Worm (Caenorhabditis elegans): ENCODE measurements around the gene srj-8.

srj-8 gene

ce11 chrV:3204433-3204832, 43.2 kb upstream of the srj-8 start (continued):
- TF ChIP-seq Y56A3A.18 (GFP tag; IDR thresholded peaks at IDR 0.05) (no peak), madf-8 (GFP tag; conservative IDR thresholded peaks at IDR 0.05) (peak; percentile 91), unc-62 (GFP tag; optimal IDR thresholded peaks at IDR 0.05) (no peak), nfyb-1 (GFP tag; IDR thresholded peaks at IDR 0.05) (no peak), ceh-91 (GFP tag; IDR thresholded peaks at IDR 0.05) (peak; percentile 68; the same call in 1 of the 2 replicates), F33H1.4 (GFP tag; IDR thresholded peaks at IDR 0.05) (peak; percentile 98), F57A8.1 (GFP tag; optimal IDR thresholded peaks at IDR 0.05) (no peak), athp-1 (tag; optimal IDR thresholded peaks at IDR 0.05) (no peak), dox-1 (GFP tag; IDR thresholded peaks at IDR 0.05) (peak; percentile 48; the same call in 1 of the 2 replicates), Y95B8A.8 (GFP tag; IDR thresholded peaks at IDR 0.05) (no peak), nfya-1 (tag; optimal IDR thresholded peaks at IDR 0.05; ENCODE audit: borderline replicate concordance, insufficient read depth) (no peak), let-526 (GFP tag; IDR thresholded peaks at IDR 0.05) (no peak), mxl-1 (tag; optimal IDR thresholded peaks at IDR 0.05) (no peak), mes-4 (tag; optimal IDR thresholded peaks at IDR 0.05) (no peak), lin-54 (GFP tag; optimal IDR thresholded peaks at IDR 0.05) (peak; percentile 52), Y53F4B.3 (GFP tag; IDR thresholded peaks at IDR 0.05) (no peak), mel-28 (tag; optimal IDR thresholded peaks at IDR 0.05; ENCODE audit: borderline replicate concordance) (no peak), nhr-90 (tag; optimal IDR thresholded peaks at IDR 0.05) (no peak), B0035.1 (tag; optimal IDR thresholded peaks at IDR 0.05) (no peak), F22D6.2 (tag; optimal IDR thresholded peaks at IDR 0.05) (no peak), K12H6.12 (tag; optimal IDR thresholded peaks at IDR 0.05) (no peak), lin-35 (GFP tag; optimal IDR thresholded peaks at IDR 0.05) (peak in 1 of 3 experiments; percentile 33), zfh-2 (GFP tag; conservative IDR thresholded peaks at IDR 0.05) (no peak), him-1 (tag; optimal IDR thresholded peaks at IDR 0.05) (no peak), snpc-4 (GFP tag; optimal IDR thresholded peaks at IDR 0.05) (no peak), snpc-4 (tag; optimal IDR thresholded peaks at IDR 0.05) (peak in 1 of 4 experiments; percentile 54), F37B4.10 (GFP tag; IDR thresholded peaks at IDR 0.05) (no peak), lsy-27 (tag; optimal IDR thresholded peaks at IDR 0.05; ENCODE audit: borderline replicate concordance, insufficient read depth) (no peak), D2030.7 (GFP tag; IDR thresholded peaks at IDR 0.05) (peak; percentile 82), ets-4 (GFP tag; optimal IDR thresholded peaks at IDR 0.05) (no peak), cebp-2 (GFP tag; IDR thresholded peaks at IDR 0.05) (no peak), ceh-58 (GFP tag; IDR thresholded peaks at IDR 0.05) (no peak), gei-17 (GFP tag; optimal IDR thresholded peaks at IDR 0.05) (no peak), lin-40 (tag; optimal IDR thresholded peaks at IDR 0.05) (no peak), rcor-1 (GFP tag; IDR thresholded peaks at IDR 0.05) (no peak), die-1 (tag; optimal IDR thresholded peaks at IDR 0.05) (no peak), nfya-2 (GFP tag; IDR thresholded peaks at IDR 0.05) (no peak), rpc-1 (optimal IDR thresholded peaks at IDR 0.05) (no peak), rpc-1 (tag; optimal IDR thresholded peaks at IDR 0.05) (no peak), lsl-1 (GFP tag; optimal IDR thresholded peaks at IDR 0.05) (peak; percentile 98), snpc-3.4 (tag; optimal IDR thresholded peaks at IDR 0.05) (no peak), snpc-1.3 (tag; optimal IDR thresholded peaks at IDR 0.05; ENCODE audit: insufficient read depth) (no peak), efl-1 (GFP tag; optimal IDR thresholded peaks at IDR 0.05) (peak; percentile 31), zim-3 (tag; optimal IDR thresholded peaks at IDR 0.05) (no peak), C17E4.6 (GFP tag; IDR thresholded peaks at IDR 0.05) (no peak), aptf-2 (GFP tag; conservative IDR thresholded peaks at IDR 0.05) (no peak), ama-1 (optimal IDR thresholded peaks at IDR 0.05) (no peak), ama-1 (GFP tag; optimal IDR thresholded peaks at IDR 0.05) (no peak), chd-7 (tag; optimal IDR thresholded peaks at IDR 0.05) (no peak), ZK185.1 (tag; optimal IDR thresholded peaks at IDR 0.05; ENCODE audit: poor library complexity, severe bottlenecking) (no peak)

All from whole organism, young adult.